Worm (Caenorhabditis elegans): ENCODE results near the gene Y39G8B.10.

ce11 chrII:13964325-13964724 lies 18.6 kb downstream of the Y39G8B.10 start:
- TF ChIP-seq pag-3 (tag; optimal IDR thresholded peaks at IDR 0.05; ENCODE audit: borderline replicate concordance) (no peak), ceh-9 (tag; optimal IDR thresholded peaks at IDR 0.05) (no peak)

Data from whole organism, late embryonic.